Fruit fly (Drosophila melanogaster) whole organism, prepupa: ENCODE results near the gene CG46314.

Experiments used
- CG10669 ChIP-seq: fragments of 200-800 bp; sonication (Bioruptor generic); optimal IDR thresholded peaks from 3 replicates; lab custom pipeline; 2018; ENCODE audit warnings: missing biosample characterization, mild to moderate bottlenecking, missing genetic modification characterization, moderate library complexity
- CG11294 ChIP-seq: fragments of 200-800 bp; sonication (Bioruptor generic); IDR thresholded peaks from 2 replicates; pipeline ENCODE4 v1.3.6; 2022; ENCODE audit warnings: missing biosample characterization, missing genetic modification characterization
- CG11762 ChIP-seq: fragments of 200-800 bp; sonication (Bioruptor generic); optimal IDR thresholded peaks from 3 replicates; lab custom pipeline; 2016; ENCODE audit warnings: missing biosample characterization, missing genetic modification characterization; ENCODE audit not compliant: insufficient read depth
- CG11902 ChIP-seq: fragments of 200-800 bp; sonication (Bioruptor generic); optimal IDR thresholded peaks from 3 replicates; lab custom pipeline; 2016; ENCODE audit warnings: missing biosample characterization, missing genetic modification characterization
- CG16779 ChIP-seq: fragments of 200-800 bp; sonication (Bioruptor generic); optimal IDR thresholded peaks from 3 replicates; lab custom pipeline; 2017; ENCODE audit warnings: missing biosample characterization, mild to moderate bottlenecking, missing genetic modification characterization
- CG3032 ChIP-seq: fragments of 200-800 bp; optimal IDR thresholded peaks from 2 replicates; lab custom pipeline; 2019; ENCODE audit warnings: missing biosample characterization, mild to moderate bottlenecking, missing genetic modification characterization, moderate library complexity
- CG31627 ChIP-seq: fragments of 200-800 bp; sonication (Bioruptor generic); optimal IDR thresholded peaks from 3 replicates; lab custom pipeline; 2016; ENCODE audit warnings: missing biosample characterization, missing genetic modification characterization
- CG34406 ChIP-seq: fragments of 200-800 bp; sonication (Bioruptor generic); optimal IDR thresholded peaks from 3 replicates; lab custom pipeline; 2016; ENCODE audit warnings: missing biosample characterization, missing genetic modification characterization
- CG3919 ChIP-seq: fragments of 200-800 bp; sonication (Bioruptor generic); optimal IDR thresholded peaks from 3 replicates; lab custom pipeline; 2016; ENCODE audit warnings: missing biosample characterization, missing genetic modification characterization
- CG6276 ChIP-seq: fragments of 200-800 bp; sonication (Bioruptor generic); optimal IDR thresholded peaks from 2 replicates; lab custom pipeline; 2017; ENCODE audit warnings: missing biosample characterization, mild to moderate bottlenecking, missing genetic modification characterization
- CG6792 ChIP-seq: fragments of 200-800 bp; sonication (Bioruptor generic); optimal IDR thresholded peaks from 3 replicates; lab custom pipeline; 2016; ENCODE audit warnings: missing biosample characterization, missing genetic modification characterization
- CG6808 ChIP-seq: fragments of 200-800 bp; sonication (Bioruptor generic); optimal IDR thresholded peaks from 3 replicates; lab custom pipeline; 2017; ENCODE audit warnings: missing biosample characterization, missing genetic modification characterization, mild to moderate bottlenecking, moderate library complexity, missing genetic modification reagents
- CG8319 ChIP-seq: fragments of 200-800 bp; sonication (Bioruptor generic); optimal IDR thresholded peaks from 3 replicates; lab custom pipeline; 2016; ENCODE audit warnings: missing biosample characterization, missing genetic modification characterization
- Eip75B ChIP-seq: fragments of 200-800 bp; sonication (Bioruptor generic); optimal IDR thresholded peaks from 3 replicates; lab custom pipeline; 2016; ENCODE audit warnings: missing biosample characterization, missing genetic modification characterization
- Ets21C ChIP-seq: fragments of 200-800 bp; sonication (Bioruptor generic); optimal IDR thresholded peaks from 3 replicates; lab custom pipeline; 2016; ENCODE audit warnings: missing biosample characterization, missing genetic modification characterization
- Gug ChIP-seq: fragments of 200-800 bp; sonication (Bioruptor generic); IDR thresholded peaks from 2 replicates; pipeline ENCODE4 v1.3.6; 2022; ENCODE audit warnings: missing biosample characterization, missing genetic modification characterization
- Hr38 ChIP-seq: sonication (Bioruptor generic); optimal IDR thresholded peaks from 2 replicates; lab custom pipeline; 2016; ENCODE audit warnings: missing biosample characterization, missing genetic modification characterization
- Hr4 ChIP-seq: fragments of 200-800 bp; sonication (Bioruptor generic); optimal IDR thresholded peaks from 3 replicates; lab custom pipeline; 2016; ENCODE audit warnings: missing biosample characterization, missing genetic modification characterization
- Met ChIP-seq: fragments of 200-800 bp; sonication (Bioruptor generic); optimal IDR thresholded peaks from 3 replicates; lab custom pipeline; 2016; ENCODE audit warnings: missing biosample characterization, missing genetic modification characterization
- OdsH ChIP-seq: fragments of 200-800 bp; sonication (Bioruptor generic); optimal IDR thresholded peaks from 3 replicates; lab custom pipeline; 2016; ENCODE audit warnings: missing biosample characterization, missing genetic modification characterization
- Smox ChIP-seq: fragments of 200-800 bp; sonication (Bioruptor generic); optimal IDR thresholded peaks from 3 replicates; lab custom pipeline; 2016; ENCODE audit warnings: missing biosample characterization, missing genetic modification characterization
- Sox102F ChIP-seq: fragments of 200-800 bp; sonication (Bioruptor generic); optimal IDR thresholded peaks from 2 replicates; lab custom pipeline; 2016; ENCODE audit warnings: missing biosample characterization, mild to moderate bottlenecking, missing genetic modification characterization
- achi ChIP-seq: fragments of 200-800 bp; sonication (Bioruptor generic); optimal IDR thresholded peaks from 3 replicates; lab custom pipeline; 2016; ENCODE audit warnings: missing biosample characterization, missing genetic modification characterization
- acj6 ChIP-seq: fragments of 200-800 bp; sonication (Bioruptor generic); optimal IDR thresholded peaks from 3 replicates; lab custom pipeline; 2016; ENCODE audit warnings: missing biosample characterization, missing genetic modification characterization
- cyc ChIP-seq: fragments of 200-800 bp; sonication (Bioruptor generic); optimal IDR thresholded peaks from 3 replicates; lab custom pipeline; 2016; ENCODE audit warnings: missing biosample characterization, missing genetic modification characterization
- dsx ChIP-seq: fragments of 200-800 bp; optimal IDR thresholded peaks from 3 replicates; lab custom pipeline; 2019; ENCODE audit warnings: missing biosample characterization, mild to moderate bottlenecking, missing genetic modification characterization, moderate library complexity; ENCODE audit not compliant: poor library complexity, severe bottlenecking
- eg ChIP-seq: fragments of 200-800 bp; sonication (Bioruptor generic); IDR thresholded peaks from 3 replicates; pipeline ENCODE4 v1.3.6; 2022; ENCODE audit warnings: missing biosample characterization, missing genetic modification characterization
- fd85E ChIP-seq: fragments of 200-800 bp; sonication (Bioruptor generic); optimal IDR thresholded peaks from 3 replicates; lab custom pipeline; 2016; ENCODE audit warnings: missing biosample characterization, missing genetic modification characterization
- fkh ChIP-seq: fragments of 200-800 bp; sonication (Bioruptor generic); optimal IDR thresholded peaks from 3 replicates; lab custom pipeline; 2017; ENCODE audit warnings: missing biosample characterization, mild to moderate bottlenecking, missing genetic modification characterization, moderate library complexity
- lz ChIP-seq: fragments of 200-800 bp; sonication (Bioruptor generic); optimal IDR thresholded peaks from 3 replicates; lab custom pipeline; 2016; ENCODE audit warnings: missing biosample characterization, missing genetic modification characterization
- net ChIP-seq: fragments of 200-800 bp; sonication (Bioruptor generic); optimal IDR thresholded peaks from 3 replicates; lab custom pipeline; 2016; ENCODE audit warnings: missing biosample characterization, missing genetic modification characterization
- pdm3 ChIP-seq: fragments of 200-800 bp; sonication (Bioruptor generic); optimal IDR thresholded peaks from 3 replicates; lab custom pipeline; 2016; ENCODE audit warnings: missing biosample characterization, missing genetic modification characterization
- salr ChIP-seq, 2 experiments: fragments of 200-800 bp; sonication (Bioruptor generic); optimal IDR thresholded peaks; 3 replicates each; lab custom pipeline; 2016 to 2018; ENCODE audit warnings: missing biosample characterization in 2 of 2, missing genetic modification characterization in 2 of 2, mild to moderate bottlenecking in 1 of 2
- svp ChIP-seq: fragments of 200-800 bp; sonication (Bioruptor generic); peaks from one replicate; lab custom pipeline; 2016; ENCODE audit warnings: missing biosample characterization, missing genetic modification characterization
- topi ChIP-seq: fragments of 200-800 bp; sonication (Bioruptor generic); optimal IDR thresholded peaks from 3 replicates; lab custom pipeline; 2016; ENCODE audit warnings: missing biosample characterization, missing genetic modification characterization
- vri ChIP-seq: fragments of 200-800 bp; sonication (Bioruptor generic); optimal IDR thresholded peaks from 3 replicates; lab custom pipeline; 2016; ENCODE audit warnings: missing biosample characterization, mild to moderate bottlenecking, missing genetic modification characterization

Gene CG46314

dm6 chr2L:21299564-21299963 lies 14.6 kb upstream of the CG46314 start:
- TF ChIP-seq CG6792 (GFP tag; lab: Kevin White, UChicago) (no peak), svp (GFP tag; lab: Kevin White, UChicago) (peak; percentile 92), OdsH (GFP tag; lab: Kevin White, UChicago) (no peak), CG11762 (GFP tag; lab: Kevin White, UChicago) (no peak)

- TF ChIP-seq pdm3 (GFP tag; lab: Kevin White, UChicago): no peak
- TF ChIP-seq dsx (GFP tag; lab: Kevin White, UChicago): no peak
- no peak for TF ChIP-seq topi (GFP tag; lab: Kevin White, UChicago)
- no peak for TF ChIP-seq CG6792 (GFP tag; lab: Kevin White, UChicago)
- no peak for TF ChIP-seq eg (GFP tag; lab: Robert Waterston, UW)
- no peak for TF ChIP-seq CG10669
- no peak for TF ChIP-seq Met (GFP tag; lab: Kevin White, UChicago)
- TF ChIP-seq CG6808 (GFP tag; lab: Kevin White, UChicago): no peak
- TF ChIP-seq fd85E (GFP tag; lab: Kevin White, UChicago): no peak
- no peak for TF ChIP-seq Gug (GFP tag; lab: Robert Waterston, UW)
- TF ChIP-seq Smox (GFP tag; lab: Kevin White, UChicago): no peak
- no peak for TF ChIP-seq acj6
- no peak for TF ChIP-seq lz (GFP tag; lab: Kevin White, UChicago)
- TF ChIP-seq CG6276 (GFP tag; lab: Kevin White, UChicago): no peak
- no peak for TF ChIP-seq Eip75B (GFP tag; lab: Kevin White, UChicago)
- TF ChIP-seq Ets21C (GFP tag; lab: Kevin White, UChicago): no peak
- no peak for TF ChIP-seq achi
- TF ChIP-seq CG3032 (tag; lab: Kevin White, UChicago): no peak
- TF ChIP-seq CG11294 (GFP tag; lab: Robert Waterston, UW): no peak
Observed at dm6 chr2L:21302064-21302463, 12.1 kb upstream of the CG46314 start.

dm6 chr2L:21303655-21304532 lies 10.3 kb upstream of the CG46314 start:
- TF ChIP-seq CG16779 (tag; lab: Kevin White, UChicago) (no peak), svp (GFP tag; lab: Kevin White, UChicago) (peak; percentile 86), vri (GFP tag; lab: Kevin White, UChicago) (peak; percentile 59)

dm6 chr2L:21304533-21304850 lies 9.7 kb upstream of the CG46314 start:
- TF ChIP-seq dsx (GFP tag; lab: Kevin White, UChicago) (no peak), Smox (GFP tag; lab: Kevin White, UChicago) (no peak), cyc (GFP tag; lab: Kevin White, UChicago) (no peak), CG3919 (no peak), Hr4 (GFP tag; lab: Kevin White, UChicago) (no peak), CG11902 (GFP tag; lab: Kevin White, UChicago) (no peak), fkh (GFP tag; lab: Kevin White, UChicago) (no peak), Sox102F (GFP tag; lab: Kevin White, UChicago) (no peak), CG34406 (GFP tag; lab: Kevin White, UChicago) (no peak), CG8319 (GFP tag; lab: Kevin White, UChicago) (no peak), svp (GFP tag; lab: Kevin White, UChicago) (no peak), net (GFP tag; lab: Kevin White, UChicago) (no peak), OdsH (GFP tag; lab: Kevin White, UChicago) (no peak), Hr38 (GFP tag; lab: Kevin White, UChicago) (no peak), CG31627 (GFP tag; lab: Kevin White, UChicago) (no peak), salr (GFP tag; optimal IDR thresholded peaks at IDR 0.05; lab: Kevin White, UChicago) (no peak), Ets21C (GFP tag; lab: Kevin White, UChicago) (no peak), CG3032 (tag; lab: Kevin White, UChicago) (no peak), CG6792 (GFP tag; lab: Kevin White, UChicago) (no peak)
